Worm (Caenorhabditis elegans): ENCODE measurements around the gene cki-1.

cki-1 gene

ce11 chrII:7778273-7778672 lies 32.8 kb upstream of the cki-1 start:
- no peak for TF ChIP-seq nhr-47 (tag; optimal IDR thresholded peaks at IDR 0.05)
- TF ChIP-seq elt-2 (tag; optimal IDR thresholded peaks at IDR 0.05): peak; percentile 4

- TF ChIP-seq nhr-47 (tag; optimal IDR thresholded peaks at IDR 0.05) (no peak), grh-1 (GFP tag; IDR thresholded peaks at IDR 0.05) (no peak), isw-1 (GFP tag; IDR thresholded peaks at IDR 0.05) (no peak), C16A3.4 (tag; optimal IDR thresholded peaks at IDR 0.05) (peak; percentile 2), aly-2 (tag; optimal IDR thresholded peaks at IDR 0.05) (no peak), ama-1 (optimal IDR thresholded peaks at IDR 0.05) (no peak), ztf-4 (tag; optimal IDR thresholded peaks at IDR 0.05) (no peak), snpc-4 (tag; optimal IDR thresholded peaks at IDR 0.05) (no peak), nhr-71 (tag; optimal IDR thresholded peaks at IDR 0.05) (no peak), elt-3 (tag; optimal IDR thresholded peaks at IDR 0.05) (no peak), lin-13 (GFP tag; optimal IDR thresholded peaks at IDR 0.05) (no peak), alr-1 (tag; optimal IDR thresholded peaks at IDR 0.05; ENCODE audit: borderline replicate concordance) (no peak), dpl-1 (GFP tag; optimal IDR thresholded peaks at IDR 0.05) (peak; percentile 71 to 88 (median 77)), elt-2 (tag; optimal IDR thresholded peaks at IDR 0.05) (no peak), ceh-90 (tag; optimal IDR thresholded peaks at IDR 0.05) (no peak), lin-39 (tag; optimal IDR thresholded peaks at IDR 0.05) (no peak), efl-3 (GFP tag; optimal IDR thresholded peaks at IDR 0.05) (no peak), tlp-1 (tag; optimal IDR thresholded peaks at IDR 0.05) (no peak), jun-1 (tag; optimal IDR thresholded peaks at IDR 0.05) (no peak), blmp-1 (tag; optimal IDR thresholded peaks at IDR 0.05) (peak; percentile 53), nhr-20 (tag; optimal IDR thresholded peaks at IDR 0.05) (no peak), pag-3 (tag; optimal IDR thresholded peaks at IDR 0.05; ENCODE audit: borderline replicate concordance, insufficient read depth) (no peak), nhr-11 (tag; optimal IDR thresholded peaks at IDR 0.05) (no peak), fkh-8 (tag; optimal IDR thresholded peaks at IDR 0.05) (no peak), unc-130 (tag; optimal IDR thresholded peaks at IDR 0.05) (no peak), mab-9 (GFP tag; IDR thresholded peaks at IDR 0.05) (no peak), nhr-19 (GFP tag; conservative IDR thresholded peaks at IDR 0.05) (no peak), lin-15B (tag; optimal IDR thresholded peaks at IDR 0.05) (peak; percentile 1), dsc-1 (tag; optimal IDR thresholded peaks at IDR 0.05) (no peak), F16B12.6 (tag; optimal IDR thresholded peaks at IDR 0.05) (no peak), nhr-77 (tag; optimal IDR thresholded peaks at IDR 0.05) (no peak), egl-27 (tag; optimal IDR thresholded peaks at IDR 0.05) (no peak), C04F5.9 (tag; optimal IDR thresholded peaks at IDR 0.05) (no peak), ceh-88 (GFP tag; IDR thresholded peaks at IDR 0.05) (no peak), ceh-82 (tag; optimal IDR thresholded peaks at IDR 0.05) (peak in 1 of 3 experiments; percentile 7), pqm-1 (tag; optimal IDR thresholded peaks at IDR 0.05) (no peak), skn-1 (tag; optimal IDR thresholded peaks at IDR 0.05) (peak; percentile 27), rnt-1 (tag; optimal IDR thresholded peaks at IDR 0.05) (peak; percentile 22), sptf-1 (tag; optimal IDR thresholded peaks at IDR 0.05) (no peak), nhr-84 (tag; optimal IDR thresholded peaks at IDR 0.05) (no peak), sup-37 (GFP tag; optimal IDR thresholded peaks at IDR 0.05) (no peak), pax-3 (tag; optimal IDR thresholded peaks at IDR 0.05) (no peak), unc-30 (tag; optimal IDR thresholded peaks at IDR 0.05) (no peak), ceh-63 (GFP tag; optimal IDR thresholded peaks at IDR 0.05) (no peak), mep-1 (tag; optimal IDR thresholded peaks at IDR 0.05) (peak; percentile 30), hpl-2 (GFP tag; optimal IDR thresholded peaks at IDR 0.05) (no peak), hlh-17 (GFP tag; optimal IDR thresholded peaks at IDR 0.05; ENCODE audit: borderline replicate concordance) (no peak), xbp-1 (tag; optimal IDR thresholded peaks at IDR 0.05) (no peak), unc-98 (GFP tag; IDR thresholded peaks at IDR 0.05) (no peak), nhr-237 (tag; optimal IDR thresholded peaks at IDR 0.05) (no peak), lin-14 (GFP tag; optimal IDR thresholded peaks at IDR 0.05) (peak; percentile 13)
Measured at ce11 chrII:7781102-7781616, 29.9 kb upstream of the cki-1 start, which contains the start of the genes snpc-1.1 and spdl-1. Gene snpc-1.1 (minus strand): TSS chrII:7781301. Gene spdl-1 (plus strand): TSS chrII:7781566.

Data from whole organism, L1 larva.